Fruit fly (Drosophila melanogaster) whole organism, wandering third instar larva: ENCODE results near the gene snRNP-U1-C.

Experiments used
- Hr78 ChIP-seq: fragments of >200 bp; optimal IDR thresholded peaks from 2 replicates; lab custom pipeline; 2017; ENCODE audit warnings: missing biosample characterization, missing genetic modification characterization
- dsf ChIP-seq: sonication (Bioruptor generic); optimal IDR thresholded peaks from 2 replicates; lab custom pipeline; 2016; ENCODE audit warnings: missing biosample characterization, missing genetic modification characterization, borderline replicate concordance
- h ChIP-seq: fragments of 200-800 bp; sonication (Bioruptor generic); optimal IDR thresholded peaks from 3 replicates; lab custom pipeline; 2016; ENCODE audit warnings: missing biosample characterization, mild to moderate bottlenecking, missing genetic modification characterization
- pan ChIP-seq: fragments of >200 bp; optimal IDR thresholded peaks from 2 replicates; lab custom pipeline; 2017
- usp ChIP-seq: fragments of >200 bp; optimal IDR thresholded peaks from 2 replicates; lab custom pipeline; 2017; ENCODE audit warnings: missing biosample characterization, missing genetic modification characterization

DNA sequence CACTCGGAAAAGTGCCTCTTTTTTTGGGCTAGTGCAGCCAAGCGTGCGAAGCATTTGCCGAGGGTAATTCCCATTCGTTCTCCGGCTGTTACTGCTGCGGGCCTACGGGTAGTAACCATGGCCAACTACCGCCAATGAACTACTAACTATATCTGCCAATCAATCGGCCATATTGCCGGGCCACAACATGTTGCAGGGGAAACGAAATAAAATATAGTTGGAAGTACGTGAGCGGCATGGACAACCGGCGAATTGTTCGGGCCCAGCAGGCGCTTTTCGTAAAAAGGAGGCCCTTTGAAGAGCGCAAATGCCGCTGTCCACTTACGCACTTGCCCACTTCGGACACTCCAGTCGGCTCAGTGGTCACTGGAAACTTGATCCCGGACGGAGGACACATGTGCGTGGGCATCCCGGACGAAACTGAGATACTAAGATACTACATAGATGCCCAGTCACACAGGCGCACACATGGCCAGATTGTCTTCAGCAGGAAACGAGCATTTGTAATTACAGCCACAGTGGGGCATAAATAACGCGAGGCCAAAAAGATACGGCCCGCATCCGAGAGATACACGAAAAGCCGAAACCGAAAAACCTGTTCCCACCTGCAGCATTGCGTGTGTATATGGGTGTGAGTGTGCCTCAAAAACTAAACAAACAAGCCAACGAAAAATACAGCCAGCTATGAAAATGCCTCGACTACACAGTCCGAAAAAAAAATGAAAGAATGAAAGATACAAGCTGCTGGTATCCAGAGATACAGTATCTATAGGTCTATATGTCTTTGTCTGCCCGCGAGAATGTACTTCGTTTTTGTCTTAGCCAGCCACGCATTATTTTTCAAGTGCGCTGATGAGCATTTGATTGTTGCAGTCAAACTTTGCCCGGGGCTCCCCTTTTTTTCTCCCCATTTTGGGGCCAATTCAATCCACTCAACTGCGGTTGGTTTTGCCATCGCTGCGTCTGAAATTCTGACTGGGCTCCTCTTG, 4.3 kb upstream of the snRNP-U1-C start:
- TF ChIP-seq h (GFP tag; lab: Kevin White, UChicago) (peak; percentile 45), pan (lab: Kevin White, UChicago) (no peak), dsf (GFP tag; lab: Kevin White, UChicago) (no peak), usp (GFP tag; lab: Kevin White, UChicago) (no peak), Hr78 (GFP tag; lab: Kevin White, UChicago) (no peak)
